Fruit fly (Drosophila melanogaster) whole organism, embryonic: ENCODE measurements around the gene TTLL6B.

Experiments used
- Aef1 ChIP-seq: fragments of 200-800 bp; sonication (Bioruptor generic); IDR thresholded peaks from 3 replicates; pipeline ENCODE4 v1.3.6; 2022; ENCODE audit warnings: missing biosample characterization, missing genetic modification characterization
- BEAF-32 ChIP-seq: fragments of 200-800 bp; sonication (Bioruptor generic); optimal IDR thresholded peaks from 3 replicates; lab custom pipeline; 2017; ENCODE audit warnings: missing biosample characterization, missing genetic modification characterization, mild to moderate bottlenecking, moderate library complexity, missing genetic modification reagents
- CG10654 ChIP-seq: fragments of 200-800 bp; sonication (Bioruptor generic); optimal IDR thresholded peaks from 2 replicates; lab custom pipeline; 2016; ENCODE audit warnings: missing biosample characterization, missing genetic modification characterization
- CG11456 ChIP-seq: fragments of 200-800 bp; sonication (Bioruptor generic); IDR thresholded peaks from 3 replicates; pipeline ENCODE4 v1.3.6; 2022; ENCODE audit warnings: missing biosample characterization, missing genetic modification characterization
- CG1602 ChIP-seq: fragments of 200-800 bp; sonication (Bioruptor generic); optimal IDR thresholded peaks from 3 replicates; lab custom pipeline; 2016; ENCODE audit warnings: missing biosample characterization, missing genetic modification characterization
- CG16863 ChIP-seq: fragments of 200-800 bp; sonication (Bioruptor generic); optimal IDR thresholded peaks from 3 replicates; lab custom pipeline; 2016; ENCODE audit warnings: missing biosample characterization, missing genetic modification characterization
- CG17359 ChIP-seq: fragments of 200-800 bp; sonication (Bioruptor generic); optimal IDR thresholded peaks from 3 replicates; lab custom pipeline; 2018; ENCODE audit warnings: missing biosample characterization, mild to moderate bottlenecking, missing genetic modification characterization, moderate library complexity
- CG17385 ChIP-seq: fragments of 200-800 bp; sonication (Bioruptor generic); optimal IDR thresholded peaks from 3 replicates; lab custom pipeline; 2018; ENCODE audit warnings: missing biosample characterization, mild to moderate bottlenecking, missing genetic modification characterization
- CG17612 ChIP-seq: fragments of 200-800 bp; sonication (Bioruptor generic); IDR thresholded peaks from 2 replicates; pipeline ENCODE4 v1.3.6; 2022; ENCODE audit warnings: missing biosample characterization, missing genetic modification characterization
- CG18011 ChIP-seq: fragments of 200-800 bp; sonication (Bioruptor generic); optimal IDR thresholded peaks from 2 replicates; lab custom pipeline; 2017; ENCODE audit warnings: missing biosample characterization, missing genetic modification characterization, mild to moderate bottlenecking, moderate library complexity, missing genotype
- CG18619 ChIP-seq: fragments of 200-800 bp; sonication (Bioruptor generic); optimal IDR thresholded peaks from 3 replicates; lab custom pipeline; 2017; ENCODE audit warnings: missing biosample characterization, mild to moderate bottlenecking, missing genetic modification characterization
- CG2120 ChIP-seq: fragments of 200-800 bp; sonication (Bioruptor generic); optimal IDR thresholded peaks from 3 replicates; lab custom pipeline; 2016; ENCODE audit warnings: missing biosample characterization, missing genetic modification characterization
- CG32532 ChIP-seq: fragments of 200-800 bp; sonication (Bioruptor generic); IDR thresholded peaks from 2 replicates; pipeline ENCODE4 v1.3.6; 2022; ENCODE audit warnings: missing biosample characterization, missing genetic modification characterization
- CG3281 ChIP-seq: fragments of 200-800 bp; sonication (Bioruptor generic); optimal IDR thresholded peaks from 3 replicates; lab custom pipeline; 2017; ENCODE audit warnings: missing biosample characterization, mild to moderate bottlenecking, missing genetic modification characterization
- CG3407 ChIP-seq: fragments of 200-800 bp; sonication (Bioruptor generic); optimal IDR thresholded peaks from 2 replicates; lab custom pipeline; 2018; ENCODE audit warnings: missing biosample characterization, mild to moderate bottlenecking, missing genetic modification characterization
- CG4707 ChIP-seq: fragments of 200-800 bp; sonication (Bioruptor generic); optimal IDR thresholded peaks from 2 replicates; lab custom pipeline; 2018; ENCODE audit warnings: missing biosample characterization, mild to moderate bottlenecking, missing genetic modification characterization, moderate library complexity
- CG6765 ChIP-seq: fragments of 200-800 bp; sonication (Bioruptor generic); optimal IDR thresholded peaks from 3 replicates; lab custom pipeline; 2017; ENCODE audit warnings: missing biosample characterization, mild to moderate bottlenecking, missing genetic modification characterization
- CG7556 ChIP-seq: fragments of 200-800 bp; sonication (Bioruptor generic); optimal IDR thresholded peaks from 2 replicates; lab custom pipeline; 2017; ENCODE audit warnings: missing biosample characterization, mild to moderate bottlenecking, missing genetic modification characterization
- CG7745 ChIP-seq: fragments of 200-800 bp; sonication (Bioruptor generic); optimal IDR thresholded peaks from 2 replicates; lab custom pipeline; 2018; ENCODE audit warnings: missing biosample characterization, mild to moderate bottlenecking, missing genetic modification characterization, moderate library complexity
- CG9609 ChIP-seq: fragments of 200-800 bp; sonication (Bioruptor generic); optimal IDR thresholded peaks from 3 replicates; lab custom pipeline; 2016; ENCODE audit warnings: missing biosample characterization, missing genetic modification characterization
- CG9797 ChIP-seq: fragments of 200-800 bp; sonication (Bioruptor generic); optimal IDR thresholded peaks from 3 replicates; lab custom pipeline; 2018; ENCODE audit warnings: missing biosample characterization, mild to moderate bottlenecking, missing genetic modification characterization
- CG9876 ChIP-seq: fragments of 200-800 bp; sonication (Bioruptor generic); optimal IDR thresholded peaks from 2 replicates; lab custom pipeline; 2016; ENCODE audit warnings: missing biosample characterization, missing genetic modification characterization
- CHES-1-like ChIP-seq: fragments of 200-800 bp; sonication (Bioruptor generic); optimal IDR thresholded peaks from 2 replicates; lab custom pipeline; 2016; ENCODE audit warnings: missing biosample characterization, missing genetic modification characterization
- D19A ChIP-seq: fragments of 200-800 bp; optimal IDR thresholded peaks from 3 replicates; lab custom pipeline; 2019; ENCODE audit warnings: missing biosample characterization, mild to moderate bottlenecking, missing genetic modification characterization, moderate library complexity
- Elba2 ChIP-seq: fragments of 200-800 bp; sonication (Bioruptor generic); optimal IDR thresholded peaks from 3 replicates; lab custom pipeline; 2016; ENCODE audit warnings: missing biosample characterization, missing genetic modification characterization
- Fer2 ChIP-seq: fragments of 200-800 bp; sonication (Bioruptor generic); optimal IDR thresholded peaks from 2 replicates; lab custom pipeline; 2018; ENCODE audit warnings: missing biosample characterization, mild to moderate bottlenecking, missing genetic modification characterization, moderate library complexity
- Gsc ChIP-seq: fragments of 200-800 bp; sonication (Bioruptor generic); IDR thresholded peaks from 2 replicates; pipeline ENCODE4 v1.3.6; 2022; ENCODE audit warnings: missing biosample characterization, missing genetic modification characterization
- MESR4 ChIP-seq: fragments of 200-800 bp; sonication (Bioruptor generic); optimal IDR thresholded peaks from 2 replicates; lab custom pipeline; 2018; ENCODE audit warnings: missing biosample characterization, mild to moderate bottlenecking, missing genetic modification characterization, moderate library complexity
- Max ChIP-seq: fragments of 200-800 bp; sonication (Bioruptor generic); optimal IDR thresholded peaks from 2 replicates; lab custom pipeline; 2016; ENCODE audit warnings: missing biosample characterization, mild to moderate bottlenecking, missing genetic modification characterization
- Med ChIP-seq: fragments of 200-800 bp; sonication (Bioruptor generic); peaks from one replicate; lab custom pipeline; 2016; ENCODE audit warnings: missing biosample characterization, missing genetic modification characterization, mild to moderate bottlenecking, inconsistent platforms, moderate library complexity
- Scr ChIP-seq: fragments of 200-800 bp; sonication (Bioruptor generic); IDR thresholded peaks from 2 replicates; pipeline ENCODE4 v1.3.6; 2022; ENCODE audit warnings: missing biosample characterization, missing genetic modification characterization; ENCODE audit not compliant: partially characterized antibody
- Sin3A ChIP-seq: fragments of >200 bp; optimal IDR thresholded peaks from 2 replicates; lab custom pipeline; 2018
- Stat92E ChIP-seq, 3 experiments: fragments of >200 bp in 2 of 3; fragments of 200-800 bp in 1 of 3; sonication (Bioruptor generic) in 1 of 3; optimal IDR thresholded peaks; 2 replicates each; lab custom pipeline; 2017 to 2019; ENCODE audit warnings: missing biosample characterization in 3 of 3, missing genetic modification characterization in 3 of 3, mild to moderate bottlenecking in 1 of 3, moderate library complexity in 1 of 3
- YL-1 ChIP-seq: fragments of 200-800 bp; sonication (Bioruptor generic); optimal IDR thresholded peaks from 3 replicates; lab custom pipeline; 2017; ENCODE audit warnings: missing biosample characterization, mild to moderate bottlenecking, missing genetic modification characterization
- ab ChIP-seq: fragments of 200-800 bp; sonication (Bioruptor generic); optimal IDR thresholded peaks from 2 replicates; lab custom pipeline; 2016; ENCODE audit warnings: missing biosample characterization, missing genetic modification characterization
- amos ChIP-seq: fragments of 200-800 bp; sonication (Bioruptor generic); IDR thresholded peaks from 2 replicates; pipeline ENCODE4 v1.3.6; 2022; ENCODE audit warnings: missing biosample characterization, missing genetic modification characterization; ENCODE audit not compliant: partially characterized antibody
- croc ChIP-seq: fragments of 200-800 bp; sonication (Bioruptor generic); conservative IDR thresholded peaks from 3 replicates; pipeline ENCODE4 v1.3.6; 2022; ENCODE audit warnings: missing biosample characterization, missing genetic modification characterization
- dmrt99B ChIP-seq: fragments of 200-800 bp; sonication (Bioruptor generic); optimal IDR thresholded peaks from 2 replicates; lab custom pipeline; 2018; ENCODE audit warnings: missing biosample characterization, mild to moderate bottlenecking, missing genetic modification characterization, moderate library complexity
- fd96Cb ChIP-seq: fragments of 200-800 bp; sonication (Bioruptor generic); optimal IDR thresholded peaks from 2 replicates; lab custom pipeline; 2018; ENCODE audit warnings: missing biosample characterization, mild to moderate bottlenecking, missing genetic modification characterization, moderate library complexity
- gce ChIP-seq: fragments of 200-800 bp; sonication (Bioruptor generic); IDR thresholded peaks from 3 replicates; pipeline ENCODE4 v1.3.6; 2022; ENCODE audit warnings: missing biosample characterization, missing genetic modification characterization
- ham ChIP-seq: fragments of 200-800 bp; sonication (Bioruptor generic); IDR thresholded peaks from 2 replicates; pipeline ENCODE4 v1.3.6; 2022; ENCODE audit warnings: missing biosample characterization, missing genetic modification characterization
- insv ChIP-seq, 2 experiments: fragments of 200-800 bp; sonication (Bioruptor generic); optimal IDR thresholded peaks; 3 replicates each; lab custom pipeline; 2016 to 2018; ENCODE audit warnings: missing biosample characterization in 2 of 2, missing genetic modification characterization in 2 of 2
- kah ChIP-seq: fragments of 200-800 bp; sonication (Bioruptor generic); optimal IDR thresholded peaks from 2 replicates; lab custom pipeline; 2018; ENCODE audit warnings: missing biosample characterization, mild to moderate bottlenecking, missing genetic modification characterization
- ken ChIP-seq: fragments of 200-800 bp; sonication (Bioruptor generic); IDR thresholded peaks from 3 replicates; pipeline ENCODE4 v1.3.6; 2022; ENCODE audit warnings: missing biosample characterization, missing genetic modification characterization
- klu ChIP-seq: fragments of 200-800 bp; sonication (Bioruptor generic); IDR thresholded peaks from 2 replicates; pipeline ENCODE4 v1.3.6; 2022; ENCODE audit warnings: missing biosample characterization, missing genetic modification characterization
- p53 ChIP-seq: fragments of 200-800 bp; sonication (Bioruptor generic); optimal IDR thresholded peaks from 2 replicates; lab custom pipeline; 2016; ENCODE audit warnings: missing biosample characterization, missing genetic modification characterization
- sug ChIP-seq: fragments of 200-800 bp; optimal IDR thresholded peaks from 2 replicates; lab custom pipeline; 2019; ENCODE audit warnings: missing biosample characterization, mild to moderate bottlenecking, missing genetic modification characterization, moderate library complexity
- yki ChIP-seq: fragments of >200 bp; optimal IDR thresholded peaks from 3 replicates; lab custom pipeline; 2018
- zen ChIP-seq: fragments of 200-800 bp; sonication (Bioruptor generic); optimal IDR thresholded peaks from 3 replicates; lab custom pipeline; 2018; ENCODE audit warnings: missing biosample characterization, mild to moderate bottlenecking, missing genetic modification characterization, moderate library complexity

TTLL6B gene

dm6 chr3R:27263434-27264215 is 12.8 kb upstream of the TTLL6B start, which contains the start of gene woc (continued):
- TF ChIP-seq ab (GFP tag; lab: Kevin White, UChicago), result no peak
- peak; percentile 78 for TF ChIP-seq CG2120 (GFP tag; lab: Kevin White, UChicago)
- TF ChIP-seq Gsc (GFP tag; lab: Robert Waterston, UW), result no peak
- peak; percentile 23 for TF ChIP-seq zen
- peak; percentile 37 for TF ChIP-seq CG6765 (GFP tag; lab: Kevin White, UChicago)
- TF ChIP-seq CG7745 (tag; lab: Kevin White, UChicago), result no peak
- TF ChIP-seq fd96Cb, result no peak
- no peak for TF ChIP-seq Fer2 (tag; lab: Kevin White, UChicago)
- no peak for TF ChIP-seq CG17612 (GFP tag; lab: Robert Waterston, UW)
- peak; percentile 76 for TF ChIP-seq CHES-1-like (GFP tag; lab: Kevin White, UChicago)
- no peak for TF ChIP-seq p53 (GFP tag; lab: Kevin White, UChicago)
- TF ChIP-seq CG10654 (GFP tag; lab: Kevin White, UChicago), result peak; percentile 32
- peak; percentile 37 for TF ChIP-seq CG18011 (GFP tag; lab: Kevin White, UChicago)
- TF ChIP-seq Med (GFP tag; lab: Kevin White, UChicago), result peak; percentile 93
- no peak for TF ChIP-seq ham (GFP tag; lab: Robert Waterston, UW)
- TF ChIP-seq croc (GFP tag; lab: Robert Waterston, UW), result no peak
- TF ChIP-seq yki (lab: Kevin White, UChicago), result no peak
- TF ChIP-seq Scr (GFP tag; lab: Robert Waterston, UW), result peak; percentile 79
- TF ChIP-seq CG3281 (GFP tag; lab: Kevin White, UChicago), result peak; percentile 46
- TF ChIP-seq dmrt99B (tag; lab: Kevin White, UChicago), result no peak
- no peak for TF ChIP-seq klu (GFP tag; lab: Robert Waterston, UW)
- no peak for TF ChIP-seq gce
- no peak for TF ChIP-seq CG4707 (GFP tag; lab: Kevin White, UChicago)
- TF ChIP-seq MESR4, result peak; percentile 55
- TF ChIP-seq CG7556 (GFP tag; lab: Kevin White, UChicago), result peak; percentile 66
- peak; percentile 85 for TF ChIP-seq amos (GFP tag; lab: Robert Waterston, UW)
- no peak for TF ChIP-seq D19A (tag; lab: Kevin White, UChicago)
- peak; percentile 64 for TF ChIP-seq CG16863
- no peak; the same call in 2 of the 3 replicates for TF ChIP-seq ken
- peak; percentile 68 for TF ChIP-seq YL-1 (GFP tag; lab: Kevin White, UChicago)
- peak; percentile 98 for TF ChIP-seq Elba2 (GFP tag; lab: Kevin White, UChicago)
- peak; percentile 43 for TF ChIP-seq CG9609 (GFP tag; lab: Kevin White, UChicago)
- TF ChIP-seq CG11456 (GFP tag; lab: Robert Waterston, UW), result peak; percentile 56; the same call in 1 of the 3 replicates
- peak; percentile 86 for TF ChIP-seq Sin3A (lab: Kevin White, UChicago)
- TF ChIP-seq Aef1, result peak; percentile 57; the same call in 2 of the 3 replicates
- TF ChIP-seq kah, result no peak
- no peak for TF ChIP-seq sug
- no peak for TF ChIP-seq CG9876 (GFP tag; lab: Kevin White, UChicago)
- TF ChIP-seq CG3407, result peak; percentile 8
- TF ChIP-seq CG17385, result no peak
- TF ChIP-seq BEAF-32 (GFP tag; lab: Kevin White, UChicago), result peak; percentile 77
- peak; percentile 45 for TF ChIP-seq CG1602 (GFP tag; lab: Kevin White, UChicago)
- TF ChIP-seq Max (GFP tag; lab: Kevin White, UChicago), result peak; percentile 48
- peak in 1 of 3 experiments; percentile 22 for TF ChIP-seq Stat92E (GFP tag; optimal IDR thresholded peaks at IDR 0.05; lab: Kevin White, UChicago)
- TF ChIP-seq CG18619 (GFP tag; lab: Kevin White, UChicago), result peak; percentile 61
- peak in 1 of 2 experiments; percentile 23 for TF ChIP-seq insv (GFP tag; optimal IDR thresholded peaks at IDR 0.05; lab: Kevin White, UChicago)
- peak; percentile 89 for TF ChIP-seq CG9797 (GFP tag; lab: Kevin White, UChicago)
- TF ChIP-seq CG32532 (GFP tag; lab: Robert Waterston, UW), result peak; percentile 68; the same call in 1 of the 2 replicates
- no peak for TF ChIP-seq CG17359 (tag; lab: Kevin White, UChicago)
